Fruit fly (Drosophila melanogaster): ENCODE data around the gene CG10681.

DNA sequence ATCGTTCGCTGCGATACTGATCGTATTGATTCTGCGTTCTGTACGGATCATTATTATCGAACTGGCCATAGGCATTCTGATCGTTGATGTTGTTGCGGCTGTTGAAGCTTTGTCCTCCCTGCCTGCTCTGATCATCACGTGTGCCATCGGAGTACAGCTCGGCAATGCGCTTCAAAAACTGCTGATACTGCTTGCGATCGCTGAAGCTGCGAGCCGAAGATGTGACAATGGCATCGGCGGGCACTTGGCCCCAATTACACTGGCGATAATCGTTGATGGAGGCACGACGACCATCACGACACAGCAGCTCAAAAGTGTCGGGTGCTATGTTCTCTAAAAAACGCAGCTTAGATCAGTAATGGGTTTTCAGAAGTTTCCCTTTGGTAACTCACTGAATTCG lies 30.9 kb downstream of the CG10681 start:
- no peak for TF ChIP-seq pan (optimal IDR thresholded peaks at IDR 0.05)
- TF ChIP-seq Hr83 (GFP tag; optimal IDR thresholded peaks at IDR 0.05; ENCODE audit: poor library complexity, severe bottlenecking), result no peak
- no peak for TF ChIP-seq Hr78 (GFP tag; optimal IDR thresholded peaks at IDR 0.05)
- TF ChIP-seq CG32264 (GFP tag; optimal IDR thresholded peaks at IDR 0.05), result no peak
- no peak for TF ChIP-seq OdsH (GFP tag; optimal IDR thresholded peaks at IDR 0.05)
- no peak for TF ChIP-seq jim (GFP tag; optimal IDR thresholded peaks at IDR 0.05)
- no peak for TF ChIP-seq HLH106 (tag; optimal IDR thresholded peaks at IDR 0.05)
- no peak for TF ChIP-seq Rel (GFP tag; optimal IDR thresholded peaks at IDR 0.05)
- no peak for TF ChIP-seq Rel (tag; optimal IDR thresholded peaks at IDR 0.05)
- TF ChIP-seq fru (GFP tag; optimal IDR thresholded peaks at IDR 0.05), result no peak
- TF ChIP-seq lola (GFP tag; optimal IDR thresholded peaks at IDR 0.05), result no peak
